In genomic region chrX:3053306-3053705, dm6 we compare ENCODE assay signal across 4 fruit fly cellular contexts.
TF ChIP-seq lines count a peak whose summit lies in the region.

No protein-coding gene starts in this region.

- no peak for TF ChIP-seq CTCF in whole organism, embryonic (GFP tag; optimal IDR thresholded peaks at IDR 0.05; lab: Kevin White, UChicago)

TF ChIP-seq in whole organism, embryonic, 481 proteins besides CTCF, POLR2A, EP300 and RAD21 (continues in another document):
- TF ChIP-seq HmgD (GFP tag; optimal IDR thresholded peaks at IDR 0.05; lab: Kevin White, UChicago) (no peak), maf-S (GFP tag; optimal IDR thresholded peaks at IDR 0.05; lab: Kevin White, UChicago) (no peak), CG11247 (GFP tag; IDR thresholded peaks at IDR 0.05; lab: Robert Waterston, UW) (no peak), CG34224 (GFP tag; IDR thresholded peaks at IDR 0.05; lab: Robert Waterston, UW; ENCODE audit: partially characterized antibody) (no peak), CG12769 (tag; optimal IDR thresholded peaks at IDR 0.05; lab: Kevin White, UChicago) (no peak), exex (tag; optimal IDR thresholded peaks at IDR 0.05; lab: Kevin White, UChicago) (no peak), CG3726 (GFP tag; IDR thresholded peaks at IDR 0.05; lab: Robert Waterston, UW) (no peak), CG1233 (GFP tag; optimal IDR thresholded peaks at IDR 0.05; lab: Kevin White, UChicago) (no peak), CG11398 (GFP tag; optimal IDR thresholded peaks at IDR 0.05; lab: Kevin White, UChicago) (no peak), ems (GFP tag; optimal IDR thresholded peaks at IDR 0.05; lab: Kevin White, UChicago) (no peak), Adf1 (GFP tag; IDR thresholded peaks at IDR 0.05; lab: Robert Waterston, UW) (no peak), Blimp-1 (GFP tag; optimal IDR thresholded peaks at IDR 0.05; lab: Kevin White, UChicago) (no peak), CG11456 (GFP tag; IDR thresholded peaks at IDR 0.05; lab: Robert Waterston, UW) (0 out of 3 replicates have a peak, but pooled peaks have one; percentile 20), CG3407 (GFP tag; optimal IDR thresholded peaks at IDR 0.05; lab: Kevin White, UChicago) (no peak), E2f1 (GFP tag; IDR thresholded peaks at IDR 0.05; lab: Robert Waterston, UW) (peak; percentile 27; the same call in 1 of the 2 replicates), CG13296 (GFP tag; optimal IDR thresholded peaks at IDR 0.05; lab: Kevin White, UChicago) (no peak), Atf6 (GFP tag; IDR thresholded peaks at IDR 0.05; lab: Robert Waterston, UW) (no peak), CG8765 (GFP tag; IDR thresholded peaks at IDR 0.05; lab: Robert Waterston, UW) (no peak), her (GFP tag; optimal IDR thresholded peaks at IDR 0.05; lab: Kevin White, UChicago) (no peak), Atf3 (GFP tag; optimal IDR thresholded peaks at IDR 0.05; lab: Kevin White, UChicago) (no peak), fd3F (GFP tag; optimal IDR thresholded peaks at IDR 0.05; lab: Kevin White, UChicago) (no peak), CG42726 (GFP tag; IDR thresholded peaks at IDR 0.05; lab: Robert Waterston, UW; ENCODE audit: partially characterized antibody) (no peak), dmrt11E (tag; optimal IDR thresholded peaks at IDR 0.05; lab: Kevin White, UChicago) (peak; percentile 14)

TF ChIP-seq in whole organism, prepupa, 60 proteins besides CTCF, POLR2A, EP300 and RAD21 (continues in another document):
- TF ChIP-seq CG16779 (tag; optimal IDR thresholded peaks at IDR 0.05; lab: Kevin White, UChicago) (peak; percentile 69), Gug (GFP tag; IDR thresholded peaks at IDR 0.05; lab: Robert Waterston, UW) (peak; percentile 90), CG11762 (GFP tag; optimal IDR thresholded peaks at IDR 0.05; lab: Kevin White, UChicago; ENCODE audit: insufficient read depth) (peak; percentile 18), fd59A (GFP tag; optimal IDR thresholded peaks at IDR 0.05; lab: Kevin White, UChicago) (peak; percentile 93), Smox (GFP tag; optimal IDR thresholded peaks at IDR 0.05; lab: Kevin White, UChicago) (peak; percentile 96), fkh (GFP tag; optimal IDR thresholded peaks at IDR 0.05; lab: Kevin White, UChicago) (no peak), Met (GFP tag; optimal IDR thresholded peaks at IDR 0.05; lab: Kevin White, UChicago) (peak; percentile 93), Blimp-1 (GFP tag; optimal IDR thresholded peaks at IDR 0.05; lab: Kevin White, UChicago) (peak; percentile 73), Hr38 (GFP tag; optimal IDR thresholded peaks at IDR 0.05; lab: Kevin White, UChicago) (no peak), Lpt (GFP tag; optimal IDR thresholded peaks at IDR 0.05; lab: Kevin White, UChicago) (peak; percentile 77), pdm3 (GFP tag; optimal IDR thresholded peaks at IDR 0.05; lab: Kevin White, UChicago) (peak; percentile 93), Hr4 (GFP tag; optimal IDR thresholded peaks at IDR 0.05; lab: Kevin White, UChicago) (peak; percentile 79), net (GFP tag; optimal IDR thresholded peaks at IDR 0.05; lab: Kevin White, UChicago) (peak; percentile 70), dsx (GFP tag; optimal IDR thresholded peaks at IDR 0.05; lab: Kevin White, UChicago; ENCODE audit: poor library complexity, severe bottlenecking) (peak; percentile 87), Ets21C (GFP tag; optimal IDR thresholded peaks at IDR 0.05; lab: Kevin White, UChicago) (peak; percentile 95), CG6808 (GFP tag; optimal IDR thresholded peaks at IDR 0.05; lab: Kevin White, UChicago) (peak; percentile 44), CG8319 (GFP tag; optimal IDR thresholded peaks at IDR 0.05; lab: Kevin White, UChicago) (peak; percentile 47), Eip75B (GFP tag; optimal IDR thresholded peaks at IDR 0.05; lab: Kevin White, UChicago) (peak; percentile 94), CG4318 (GFP tag; optimal IDR thresholded peaks at IDR 0.05; lab: Kevin White, UChicago) (peak; percentile 75), eg (GFP tag; IDR thresholded peaks at IDR 0.05; lab: Robert Waterston, UW) (peak; percentile 87), cyc (GFP tag; optimal IDR thresholded peaks at IDR 0.05; lab: Kevin White, UChicago) (peak; percentile 82), CG8119 (GFP tag; IDR thresholded peaks at IDR 0.05; lab: Robert Waterston, UW) (peak; percentile 85), CG34406 (GFP tag; optimal IDR thresholded peaks at IDR 0.05; lab: Kevin White, UChicago) (peak; percentile 96)

TF ChIP-seq in whole organism, pupa, 21 proteins besides CTCF, POLR2A, EP300 and RAD21:
- TF ChIP-seq CG12605 (GFP tag; IDR thresholded peaks at IDR 0.05; lab: Robert Waterston, UW) (peak; percentile 80), Snoo (tag; optimal IDR thresholded peaks at IDR 0.05; lab: Kevin White, UChicago) (peak; percentile 95), CG14655 (GFP tag; optimal IDR thresholded peaks at IDR 0.05; lab: Kevin White, UChicago) (peak; percentile 35), CG4496 (GFP tag; IDR thresholded peaks at IDR 0.05; lab: Robert Waterston, UW) (peak; percentile 91), CG10348 (GFP tag; IDR thresholded peaks at IDR 0.05; lab: Robert Waterston, UW) (peak; percentile 30; the same call in 1 of the 2 replicates), CG17806 (tag; optimal IDR thresholded peaks at IDR 0.05; lab: Kevin White, UChicago) (peak; percentile 36), rn (GFP tag; IDR thresholded peaks at IDR 0.05; lab: Robert Waterston, UW) (peak; percentile 83), CG15710 (tag; optimal IDR thresholded peaks at IDR 0.05; lab: Kevin White, UChicago) (peak; percentile 95), CG9948 (tag; optimal IDR thresholded peaks at IDR 0.05; lab: Kevin White, UChicago) (peak; percentile 80), Ets98B (GFP tag; IDR thresholded peaks at IDR 0.05; lab: Robert Waterston, UW) (peak; percentile 82), CG32121 (GFP tag; IDR thresholded peaks at IDR 0.05; lab: Robert Waterston, UW) (peak; percentile 81), CG8159 (tag; optimal IDR thresholded peaks at IDR 0.05; lab: Kevin White, UChicago) (peak; percentile 53), CG34367 (tag; optimal IDR thresholded peaks at IDR 0.05; lab: Kevin White, UChicago) (peak; percentile 44), CG8301 (tag; optimal IDR thresholded peaks at IDR 0.05; lab: Kevin White, UChicago) (no peak), Pif1A (GFP tag; optimal IDR thresholded peaks at IDR 0.05; lab: Kevin White, UChicago) (peak; percentile 59), CG13204 (GFP tag; optimal IDR thresholded peaks at IDR 0.05; lab: Kevin White, UChicago) (peak; percentile 88), Pif1B (GFP tag; optimal IDR thresholded peaks at IDR 0.05; lab: Kevin White, UChicago) (peak; percentile 33), gl (tag; optimal IDR thresholded peaks at IDR 0.05; lab: Kevin White, UChicago) (no peak), D1 (tag; optimal IDR thresholded peaks at IDR 0.05; lab: Kevin White, UChicago) (no peak), EcR (GFP tag; optimal IDR thresholded peaks at IDR 0.05; lab: Kevin White, UChicago) (peak; percentile 30), fd96Ca (GFP tag; IDR thresholded peaks at IDR 0.05; lab: Robert Waterston, UW) (peak; percentile 94)
TF ChIP-seq in whole organism, pupa: peak in this region for 18.

TF ChIP-seq in whole organism, wandering third instar larva, 38 proteins besides CTCF, POLR2A, EP300 and RAD21 (continues in another document):
- TF ChIP-seq foxo (GFP tag; optimal IDR thresholded peaks at IDR 0.05; lab: Kevin White, UChicago), result peak; percentile 68 to 94
- no peak for TF ChIP-seq Hr78 (GFP tag; optimal IDR thresholded peaks at IDR 0.05; lab: Kevin White, UChicago)
- peak; percentile 91 for TF ChIP-seq woc (GFP tag; optimal IDR thresholded peaks at IDR 0.05; lab: Kevin White, UChicago)
- TF ChIP-seq br (GFP tag; optimal IDR thresholded peaks at IDR 0.05; lab: Kevin White, UChicago), result peak; percentile 97
- peak; percentile 90 for TF ChIP-seq GATAd (GFP tag; optimal IDR thresholded peaks at IDR 0.05; lab: Kevin White, UChicago)
- no peak for TF ChIP-seq N (GFP tag; optimal IDR thresholded peaks at IDR 0.05; lab: Kevin White, UChicago)
- no peak for TF ChIP-seq Myc (optimal IDR thresholded peaks at IDR 0.05; lab: Kevin White, UChicago)
- no peak for TF ChIP-seq lola (GFP tag; optimal IDR thresholded peaks at IDR 0.05; lab: Kevin White, UChicago)
- TF ChIP-seq tai (GFP tag; optimal IDR thresholded peaks at IDR 0.05; lab: Kevin White, UChicago), result peak; percentile 85
- TF ChIP-seq dsf (GFP tag; optimal IDR thresholded peaks at IDR 0.05; lab: Kevin White, UChicago; ENCODE audit: borderline replicate concordance), result peak; percentile 79
- peak; percentile 94 for TF ChIP-seq Jra (GFP tag; optimal IDR thresholded peaks at IDR 0.05; lab: Kevin White, UChicago)
- peak; percentile 98 for TF ChIP-seq HLH106 (tag; optimal IDR thresholded peaks at IDR 0.05; lab: Kevin White, UChicago)
- peak; percentile 97 for TF ChIP-seq Sp1 (GFP tag; optimal IDR thresholded peaks at IDR 0.05; lab: Kevin White, UChicago)
- no peak for TF ChIP-seq sage (GFP tag; optimal IDR thresholded peaks at IDR 0.05; lab: Kevin White, UChicago)
- peak; percentile 96 for TF ChIP-seq psq (GFP tag; optimal IDR thresholded peaks at IDR 0.05; lab: Kevin White, UChicago)
- TF ChIP-seq fru (GFP tag; optimal IDR thresholded peaks at IDR 0.05; lab: Kevin White, UChicago), result peak; percentile 96
- TF ChIP-seq Hr83 (GFP tag; optimal IDR thresholded peaks at IDR 0.05; lab: Kevin White, UChicago; ENCODE audit: poor library complexity, severe bottlenecking), result peak; percentile 32
- peak; percentile 78 for TF ChIP-seq brk (GFP tag; optimal IDR thresholded peaks at IDR 0.05; lab: Kevin White, UChicago)
- TF ChIP-seq h (GFP tag; optimal IDR thresholded peaks at IDR 0.05; lab: Kevin White, UChicago), result peak; percentile 95
- peak; percentile 50 for TF ChIP-seq Mio (GFP tag; optimal IDR thresholded peaks at IDR 0.05; lab: Kevin White, UChicago)
- TF ChIP-seq Dif (GFP tag; optimal IDR thresholded peaks at IDR 0.05; lab: Kevin White, UChicago; ENCODE audit: partially characterized antibody), result no peak
- TF ChIP-seq Abd-B (GFP tag; optimal IDR thresholded peaks at IDR 0.05; lab: Kevin White, UChicago), result no peak
- peak; percentile 92 for TF ChIP-seq rgr (GFP tag; optimal IDR thresholded peaks at IDR 0.05; lab: Kevin White, UChicago)
- TF ChIP-seq Rel (GFP tag; optimal IDR thresholded peaks at IDR 0.05; lab: Kevin White, UChicago), result no peak
- TF ChIP-seq Rel (tag; optimal IDR thresholded peaks at IDR 0.05; lab: Kevin White, UChicago), result peak; percentile 87
- no peak for TF ChIP-seq pan (optimal IDR thresholded peaks at IDR 0.05; lab: Kevin White, UChicago)
- peak; percentile 95 for TF ChIP-seq ey (GFP tag; optimal IDR thresholded peaks at IDR 0.05; lab: Kevin White, UChicago)
- no peak for TF ChIP-seq Dfd (GFP tag; optimal IDR thresholded peaks at IDR 0.05; lab: Kevin White, UChicago)
- peak; percentile 91 for TF ChIP-seq CG32264 (GFP tag; optimal IDR thresholded peaks at IDR 0.05; lab: Kevin White, UChicago)
- TF ChIP-seq Hnf4 (GFP tag; optimal IDR thresholded peaks at IDR 0.05; lab: Kevin White, UChicago), result peak; percentile 93
- TF ChIP-seq sv (GFP tag; optimal IDR thresholded peaks at IDR 0.05; lab: Kevin White, UChicago), result no peak
- peak; percentile 73 for TF ChIP-seq CrebA (GFP tag; optimal IDR thresholded peaks at IDR 0.05; lab: Kevin White, UChicago; ENCODE audit: borderline replicate concordance)

Comparison
In these comparisons a context has a peak if more than half of its experiments do, and no peak if none do; other contexts are left out.
1. Of the 7 proteins assayed by ChIP-seq in both whole organism, embryonic and whole organism, prepupa: peak only in whole organism, embryonic: none; only in whole organism, prepupa: Blimp-1, CG16779, CG6854, Gug, Hr39 and Lpt; in both: Sox102F; in neither: 0.